Fruit fly (Drosophila melanogaster): Measurements from ENCODE around the gene CG2574.

Gene CG2574

dm6 chrX:12386255-12386654, 22.4 kb upstream of the CG2574 start:
- TF ChIP-seq Sox102F (GFP tag; optimal IDR thresholded peaks at IDR 0.05) (no peak), Met (GFP tag; optimal IDR thresholded peaks at IDR 0.05) (no peak), lz (GFP tag; optimal IDR thresholded peaks at IDR 0.05) (no peak), Hr39 (GFP tag; optimal IDR thresholded peaks at IDR 0.05) (no peak), Lpt (GFP tag; optimal IDR thresholded peaks at IDR 0.05) (no peak), cyc (GFP tag; optimal IDR thresholded peaks at IDR 0.05) (no peak), net (GFP tag; optimal IDR thresholded peaks at IDR 0.05) (no peak), CG32006 (GFP tag; optimal IDR thresholded peaks at IDR 0.05) (no peak), svp (GFP tag) (no peak), CG10631 (GFP tag; optimal IDR thresholded peaks at IDR 0.05) (no peak), CG16779 (tag; optimal IDR thresholded peaks at IDR 0.05) (no peak), CG7368 (GFP tag; optimal IDR thresholded peaks at IDR 0.05) (no peak), Sox14 (GFP tag; optimal IDR thresholded peaks at IDR 0.05) (no peak), CG6276 (GFP tag; optimal IDR thresholded peaks at IDR 0.05) (no peak), CG3919 (GFP tag; optimal IDR thresholded peaks at IDR 0.05) (no peak), esn (GFP tag; optimal IDR thresholded peaks at IDR 0.05) (no peak), fd85E (GFP tag; optimal IDR thresholded peaks at IDR 0.05) (no peak)

dm6 chrX:12389138-12389537, 19.5 kb upstream of the CG2574 start:
- TF ChIP-seq topi (GFP tag; optimal IDR thresholded peaks at IDR 0.05), result no peak
- no peak for TF ChIP-seq Blimp-1 (GFP tag; optimal IDR thresholded peaks at IDR 0.05)
- TF ChIP-seq Sox15 (GFP tag; optimal IDR thresholded peaks at IDR 0.05), result no peak
- no peak for TF ChIP-seq esn (GFP tag; optimal IDR thresholded peaks at IDR 0.05)
- no peak for TF ChIP-seq achi (GFP tag; optimal IDR thresholded peaks at IDR 0.05)
- no peak for TF ChIP-seq spab (GFP tag; optimal IDR thresholded peaks at IDR 0.05)
- no peak for TF ChIP-seq CG10669 (GFP tag; optimal IDR thresholded peaks at IDR 0.05)
- TF ChIP-seq CG6792 (GFP tag; optimal IDR thresholded peaks at IDR 0.05), result no peak
- TF ChIP-seq Ets21C (GFP tag; optimal IDR thresholded peaks at IDR 0.05), result no peak
- no peak for TF ChIP-seq vri (GFP tag; optimal IDR thresholded peaks at IDR 0.05)
- no peak for TF ChIP-seq lz (GFP tag; optimal IDR thresholded peaks at IDR 0.05)
- TF ChIP-seq CG15336 (GFP tag; IDR thresholded peaks at IDR 0.05), result no peak
- TF ChIP-seq dac (GFP tag; optimal IDR thresholded peaks at IDR 0.05), result no peak

dm6 chrX:12391732-12392131, 16.9 kb upstream of the CG2574 start:
- no peak for TF ChIP-seq vri (GFP tag; optimal IDR thresholded peaks at IDR 0.05)
- TF ChIP-seq CG3032 (tag; optimal IDR thresholded peaks at IDR 0.05), result no peak
- TF ChIP-seq CG8119 (GFP tag; IDR thresholded peaks at IDR 0.05), result no peak
- no peak for TF ChIP-seq CG11902 (GFP tag; optimal IDR thresholded peaks at IDR 0.05)
- TF ChIP-seq Lpt (GFP tag; optimal IDR thresholded peaks at IDR 0.05), result no peak
- no peak for TF ChIP-seq CG6163 (GFP tag; IDR thresholded peaks at IDR 0.05)
- TF ChIP-seq CG6792 (GFP tag; optimal IDR thresholded peaks at IDR 0.05), result no peak
- TF ChIP-seq Sox14 (GFP tag; optimal IDR thresholded peaks at IDR 0.05), result no peak
- TF ChIP-seq CG6808 (GFP tag; optimal IDR thresholded peaks at IDR 0.05), result no peak
- no peak for TF ChIP-seq fd59A (GFP tag; optimal IDR thresholded peaks at IDR 0.05)
- no peak for TF ChIP-seq Sox15 (GFP tag; optimal IDR thresholded peaks at IDR 0.05)
- no peak for TF ChIP-seq Hr4 (GFP tag; optimal IDR thresholded peaks at IDR 0.05)
- TF ChIP-seq pdm3 (GFP tag; optimal IDR thresholded peaks at IDR 0.05), result no peak
- no peak for TF ChIP-seq OdsH (GFP tag; optimal IDR thresholded peaks at IDR 0.05)
- no peak for TF ChIP-seq CG4318 (GFP tag; optimal IDR thresholded peaks at IDR 0.05)
- no peak for TF ChIP-seq CG15336 (GFP tag; IDR thresholded peaks at IDR 0.05)
- TF ChIP-seq CG7368 (GFP tag; optimal IDR thresholded peaks at IDR 0.05), result no peak
- no peak for TF ChIP-seq Eip93F (GFP tag; optimal IDR thresholded peaks at IDR 0.05)
- TF ChIP-seq CG9139 (GFP tag; optimal IDR thresholded peaks at IDR 0.05), result no peak
